Worm (Caenorhabditis elegans): Measurements from ENCODE around the gene tpi-1.

Gene tpi-1

ce11 chrII:12028707-12029106 lies 10.2 kb downstream of the tpi-1 start:
- TF ChIP-seq ama-1 (optimal IDR thresholded peaks at IDR 0.05) (no peak), ceh-28 (tag; optimal IDR thresholded peaks at IDR 0.05) (peak; percentile 32), daf-19 (GFP tag; conservative IDR thresholded peaks at IDR 0.05) (no peak), unc-62 (GFP tag; optimal IDR thresholded peaks at IDR 0.05 in 1 of 2) (peak in 1 of 2 experiments; percentile 94), unc-62 (tag; optimal IDR thresholded peaks at IDR 0.05) (no peak), lin-38 (GFP tag; IDR thresholded peaks at IDR 0.05) (no peak), fkh-10 (GFP tag; optimal IDR thresholded peaks at IDR 0.05) (no peak), cey-2 (tag; optimal IDR thresholded peaks at IDR 0.05; ENCODE audit: borderline replicate concordance, insufficient read depth) (no peak)

- no peak for TF ChIP-seq daf-19 (GFP tag; conservative IDR thresholded peaks at IDR 0.05)
- peak; percentile 64 for TF ChIP-seq pqm-1 (tag; optimal IDR thresholded peaks at IDR 0.05)
- TF ChIP-seq zfp-2 (tag; optimal IDR thresholded peaks at IDR 0.05), result no peak
- no peak for TF ChIP-seq T20F7.1 (GFP tag; optimal IDR thresholded peaks at IDR 0.05)
- TF ChIP-seq ceh-82 (tag; optimal IDR thresholded peaks at IDR 0.05), result no peak
- no peak for TF ChIP-seq nhr-111 (GFP tag; optimal IDR thresholded peaks at IDR 0.05)
- peak; percentile 69 for TF ChIP-seq aha-1 (tag)
- no peak for TF ChIP-seq nhr-76 (tag; optimal IDR thresholded peaks at IDR 0.05)
- no peak for TF ChIP-seq dpl-1 (GFP tag; optimal IDR thresholded peaks at IDR 0.05)
- TF ChIP-seq unc-62 (GFP tag; optimal IDR thresholded peaks at IDR 0.05 in 1 of 2), result peak in 1 of 2 experiments; percentile 1
- no peak for TF ChIP-seq unc-62 (tag; optimal IDR thresholded peaks at IDR 0.05)
- peak; percentile 8 for TF ChIP-seq mep-1 (tag; optimal IDR thresholded peaks at IDR 0.05)
- no peak for TF ChIP-seq R02D3.7 (tag; optimal IDR thresholded peaks at IDR 0.05)
- TF ChIP-seq lsy-2 (tag; optimal IDR thresholded peaks at IDR 0.05), result no peak
- no peak for TF ChIP-seq ceh-44 (GFP tag; IDR thresholded peaks at IDR 0.05)
- TF ChIP-seq ZK337.2 (GFP tag; IDR thresholded peaks at IDR 0.05), result no peak
- TF ChIP-seq jun-1 (tag; optimal IDR thresholded peaks at IDR 0.05), result no peak
- no peak for TF ChIP-seq madf-5 (GFP tag; IDR thresholded peaks at IDR 0.05)
- no peak for TF ChIP-seq fkh-10 (GFP tag; optimal IDR thresholded peaks at IDR 0.05)
- TF ChIP-seq pha-4 (GFP tag; IDR thresholded peaks at IDR 0.05), result no peak
- TF ChIP-seq pha-4 (tag; optimal IDR thresholded peaks at IDR 0.05), result peak; percentile 74
- TF ChIP-seq nhr-48 (tag; optimal IDR thresholded peaks at IDR 0.05), result no peak
- no peak for TF ChIP-seq saeg-2 (GFP tag; IDR thresholded peaks at IDR 0.05)
- TF ChIP-seq nhr-42 (GFP tag; IDR thresholded peaks at IDR 0.05), result no peak
- TF ChIP-seq Y48G9A.11 (GFP tag; IDR thresholded peaks at IDR 0.05), result no peak
- no peak for TF ChIP-seq arid-1 (GFP tag; conservative IDR thresholded peaks at IDR 0.05)
- TF ChIP-seq nhr-77 (tag; optimal IDR thresholded peaks at IDR 0.05), result no peak
- no peak for TF ChIP-seq nhr-102 (tag; optimal IDR thresholded peaks at IDR 0.05)
- TF ChIP-seq hlh-30 (tag; optimal IDR thresholded peaks at IDR 0.05; ENCODE audit: insufficient read depth), result peak; percentile 42
- TF ChIP-seq ctbp-1 (GFP tag; IDR thresholded peaks at IDR 0.05), result no peak
- no peak for TF ChIP-seq lin-38 (GFP tag; IDR thresholded peaks at IDR 0.05)
- TF ChIP-seq dmd-8 (GFP tag; IDR thresholded peaks at IDR 0.05), result no peak
- TF ChIP-seq nhr-237 (tag; optimal IDR thresholded peaks at IDR 0.05), result no peak
- no peak for TF ChIP-seq nhr-41 (GFP tag; IDR thresholded peaks at IDR 0.05)
- TF ChIP-seq tag-97 (GFP tag; IDR thresholded peaks at IDR 0.05), result no peak
- no peak for TF ChIP-seq F10B5.3 (tag; optimal IDR thresholded peaks at IDR 0.05)
- no peak for TF ChIP-seq skn-1 (tag; optimal IDR thresholded peaks at IDR 0.05)
- TF ChIP-seq mes-2 (tag; optimal IDR thresholded peaks at IDR 0.05; ENCODE audit: poor library complexity, severe bottlenecking), result no peak
- TF ChIP-seq lin-1 (GFP tag; IDR thresholded peaks at IDR 0.05), result no peak
- no peak for TF ChIP-seq zag-1 (tag; optimal IDR thresholded peaks at IDR 0.05)
- no peak for TF ChIP-seq ceh-62 (tag; optimal IDR thresholded peaks at IDR 0.05)
- no peak for TF ChIP-seq dmd-9 (GFP tag; IDR thresholded peaks at IDR 0.05)
- TF ChIP-seq T26A8.4 (GFP tag; IDR thresholded peaks at IDR 0.05), result no peak
- TF ChIP-seq set-16 (GFP tag; IDR thresholded peaks at IDR 0.05), result no peak
- no peak for TF ChIP-seq attf-4 (tag; optimal IDR thresholded peaks at IDR 0.05)
- TF ChIP-seq lin-39 (tag; optimal IDR thresholded peaks at IDR 0.05), result no peak
- no peak for TF ChIP-seq ZK546.5 (tag; optimal IDR thresholded peaks at IDR 0.05)
Observed at ce11 chrII:12027697-12028245, 11.2 kb downstream of the tpi-1 start, which contains the start of gene Y17G7B.8. TSS of gene Y17G7B.8 (minus strand) at chrII:12027747.
